Fruit fly (Drosophila melanogaster): Measurements from ENCODE around the gene CG10864.
A peak's percentile ranks its signal among the peaks of the same experiment; 100 is the strongest.

CG10864 gene

dm6 chr3R:18448059-18448979 is 36.9 kb upstream of the CG10864 start (continued):
- TF ChIP-seq Blimp-1 (GFP tag; optimal IDR thresholded peaks at IDR 0.05) (no peak), CG8944 (GFP tag; optimal IDR thresholded peaks at IDR 0.05) (no peak), Drgx (GFP tag; IDR thresholded peaks at IDR 0.05) (peak; percentile 60; the same call in 1 of the 2 replicates), CG12299 (tag; optimal IDR thresholded peaks at IDR 0.05) (no peak), CG6854 (GFP tag; optimal IDR thresholded peaks at IDR 0.05) (no peak), CG11560 (tag; IDR thresholded peaks at IDR 0.05) (no peak), CG31224 (GFP tag; IDR thresholded peaks at IDR 0.05) (peak; percentile 43; the same call in 1 of the 2 replicates), cg (GFP tag; optimal IDR thresholded peaks at IDR 0.05) (peak; percentile 27), dm (GFP tag; optimal IDR thresholded peaks at IDR 0.05) (no peak), Hand (GFP tag; optimal IDR thresholded peaks at IDR 0.05) (no peak), CG9727 (GFP tag; optimal IDR thresholded peaks at IDR 0.05) (peak; percentile 57), CG13424 (tag; optimal IDR thresholded peaks at IDR 0.05) (no peak), abd-A (tag; optimal IDR thresholded peaks at IDR 0.05) (no peak), CG4707 (GFP tag; optimal IDR thresholded peaks at IDR 0.05) (no peak), dpn (GFP tag; optimal IDR thresholded peaks at IDR 0.05) (peak in 1 of 2 experiments; percentile 32), Rfx (GFP tag; IDR thresholded peaks at IDR 0.05) (no peak), CG6683 (GFP tag; optimal IDR thresholded peaks at IDR 0.05) (no peak), pan (optimal IDR thresholded peaks at IDR 0.05) (no peak), pan (GFP tag; optimal IDR thresholded peaks at IDR 0.05 in 1 of 2, IDR thresholded peaks at IDR 0.05 in 1 of 2) (no peak), Dip3 (GFP tag; optimal IDR thresholded peaks at IDR 0.05) (peak; percentile 89), org-1 (GFP tag; optimal IDR thresholded peaks at IDR 0.05) (peak; percentile 21), Dek (tag; optimal IDR thresholded peaks at IDR 0.05) (peak; percentile 45), CG4404 (GFP tag; IDR thresholded peaks at IDR 0.05) (no peak), CG15011 (GFP tag; optimal IDR thresholded peaks at IDR 0.05) (peak; percentile 7), CoRest (tag; optimal IDR thresholded peaks at IDR 0.05) (peak; percentile 34), CG2129 (GFP tag; IDR thresholded peaks at IDR 0.05; ENCODE audit: partially characterized antibody) (no peak), nerfin-2 (GFP tag; IDR thresholded peaks at IDR 0.05; ENCODE audit: partially characterized antibody) (no peak), CG1602 (GFP tag; optimal IDR thresholded peaks at IDR 0.05) (no peak), fu2 (GFP tag; optimal IDR thresholded peaks at IDR 0.05) (peak; percentile 72), ken (GFP tag; IDR thresholded peaks at IDR 0.05) (no peak), CG2678 (tag; optimal IDR thresholded peaks at IDR 0.05) (peak; percentile 70), CG7786 (GFP tag; optimal IDR thresholded peaks at IDR 0.05) (peak; percentile 77), Antp (GFP tag; optimal IDR thresholded peaks at IDR 0.05) (no peak), ham (GFP tag; IDR thresholded peaks at IDR 0.05) (no peak), Mad (GFP tag; optimal IDR thresholded peaks at IDR 0.05) (no peak), CG13123 (GFP tag; optimal IDR thresholded peaks at IDR 0.05) (no peak), CG42726 (GFP tag; IDR thresholded peaks at IDR 0.05; ENCODE audit: partially characterized antibody) (0 out of 2 replicates have a peak, but pooled peaks have one; percentile 15), Deaf1 (tag; optimal IDR thresholded peaks at IDR 0.05) (peak; percentile 28), Lpt (GFP tag; optimal IDR thresholded peaks at IDR 0.05) (no peak), pita (GFP tag; optimal IDR thresholded peaks at IDR 0.05) (no peak), CG2120 (GFP tag; optimal IDR thresholded peaks at IDR 0.05) (peak; percentile 87), CG3995 (GFP tag; optimal IDR thresholded peaks at IDR 0.05) (peak; percentile 41), Usf (GFP tag; optimal IDR thresholded peaks at IDR 0.05) (peak; percentile 67), grn (GFP tag; optimal IDR thresholded peaks at IDR 0.05) (no peak), CG16779 (GFP tag; IDR thresholded peaks at IDR 0.05) (no peak), CG9932 (GFP tag; IDR thresholded peaks at IDR 0.05) (peak; percentile 54), Taf1 (GFP tag; IDR thresholded peaks at IDR 0.05) (0 out of 2 replicates have a peak, but pooled peaks have one; percentile 36), CG14050 (GFP tag; IDR thresholded peaks at IDR 0.05) (no peak), CG5245 (GFP tag; optimal IDR thresholded peaks at IDR 0.05) (no peak)

All from whole organism, embryonic.